Worm (Caenorhabditis elegans): ENCODE results near the gene pudl-2.
"Not testable (repeated sequence)": the region's sequence is repeated elsewhere in the genome, so short reads cannot be mapped to it uniquely, and the experiment has no call there.

Gene pudl-2

ce11 chrIV:2834516-2834915, at the start of gene pudl-2:
Gene pudl-2, plus strand, starts transcription at chrIV:2834816.
- TF ChIP-seq rpc-1 (optimal IDR thresholded peaks at IDR 0.05) (no peak), rpc-1 (tag; optimal IDR thresholded peaks at IDR 0.05) (no peak), B0336.3 (GFP tag; IDR thresholded peaks at IDR 0.05) (no peak), T07F8.4 (tag; optimal IDR thresholded peaks at IDR 0.05) (no peak), F57A8.1 (GFP tag; optimal IDR thresholded peaks at IDR 0.05) (no peak), dpff-1 (tag; optimal IDR thresholded peaks at IDR 0.05) (no peak), B0035.1 (tag; optimal IDR thresholded peaks at IDR 0.05) (no peak), xnd-1 (tag; optimal IDR thresholded peaks at IDR 0.05) (no peak), lin-54 (GFP tag; optimal IDR thresholded peaks at IDR 0.05) (no peak), ZK185.1 (tag; optimal IDR thresholded peaks at IDR 0.05; ENCODE audit: poor library complexity, severe bottlenecking) (no peak), hmg-1.2 (GFP tag; IDR thresholded peaks at IDR 0.05) (no peak), F37B4.10 (GFP tag; IDR thresholded peaks at IDR 0.05) (no peak), K12H6.12 (tag; optimal IDR thresholded peaks at IDR 0.05) (no peak), hlh-26 (GFP tag; conservative IDR thresholded peaks at IDR 0.05) (no peak), madf-6 (GFP tag; IDR thresholded peaks at IDR 0.05) (no peak), ztf-6 (GFP tag; IDR thresholded peaks at IDR 0.05) (no peak), nhr-179 (tag; optimal IDR thresholded peaks at IDR 0.05) (no peak), gei-17 (GFP tag; optimal IDR thresholded peaks at IDR 0.05) (no peak), ceh-91 (GFP tag; IDR thresholded peaks at IDR 0.05) (no peak), T26A5.8 (tag; optimal IDR thresholded peaks at IDR 0.05) (no peak)

DNA sequence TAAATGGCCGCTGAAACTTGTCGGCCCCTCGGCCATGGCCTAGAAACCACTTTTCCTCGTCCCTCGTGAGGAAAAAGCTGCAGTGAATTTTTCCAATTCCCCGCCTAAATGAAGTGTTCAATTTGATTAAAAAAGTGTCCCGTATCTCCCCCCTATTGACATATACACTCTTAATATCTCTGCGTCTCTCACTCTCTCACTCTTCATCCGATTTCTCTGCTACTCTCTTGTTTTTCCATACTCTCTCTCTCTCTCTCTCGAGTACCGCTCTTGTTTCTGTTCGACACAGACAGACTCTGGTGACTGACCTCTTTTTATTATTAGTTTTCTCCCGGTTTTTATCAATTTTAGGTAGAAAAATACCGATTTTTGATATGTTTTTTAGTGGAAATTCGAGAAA, 49.6 kb upstream of the pudl-2 start:
- peak; percentile 10 for TF ChIP-seq lin-40 (tag; optimal IDR thresholded peaks at IDR 0.05)
- peak; percentile 88 for TF ChIP-seq hmg-1.2 (GFP tag; IDR thresholded peaks at IDR 0.05)
- TF ChIP-seq cebp-1 (GFP tag; IDR thresholded peaks at IDR 0.05), result no peak
- peak; percentile 18 for TF ChIP-seq cebp-1 (tag; optimal IDR thresholded peaks at IDR 0.05)
- TF ChIP-seq lir-1 (GFP tag; conservative IDR thresholded peaks at IDR 0.05), result no peak
- TF ChIP-seq F10E7.11 (tag; optimal IDR thresholded peaks at IDR 0.05), result no peak
- TF ChIP-seq nhr-80 (tag; optimal IDR thresholded peaks at IDR 0.05), result peak; percentile 12

DNA sequence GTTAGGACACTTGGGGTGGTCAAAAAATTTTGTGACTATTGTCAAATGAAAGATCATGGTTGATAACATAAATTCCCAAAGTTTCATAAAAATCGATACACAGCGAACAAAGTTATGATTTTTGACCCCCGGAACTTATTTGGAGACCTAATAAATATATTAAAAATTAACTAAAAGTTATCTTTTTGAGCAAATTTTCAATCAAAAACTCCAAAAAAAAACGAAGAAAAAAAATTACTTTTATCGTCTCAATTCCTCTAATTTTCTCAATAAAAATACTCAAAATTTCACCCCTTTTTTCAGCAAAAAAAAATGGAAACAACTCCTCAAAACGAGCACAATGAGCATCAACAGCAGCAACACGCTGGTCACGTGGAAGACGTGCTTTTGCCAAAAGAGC, 46.2 kb upstream of the pudl-2 start, which contains the start of gene atln-1:
TSS of gene atln-1 (plus strand) at position 301 of the 400 bp plus-strand sequence.
- not testable (repeated sequence) for TF ChIP-seq fkh-3 (tag; optimal IDR thresholded peaks at IDR 0.05); ztf-28 (GFP tag; IDR thresholded peaks at IDR 0.05); tbx-9 (tag; optimal IDR thresholded peaks at IDR 0.05; ENCODE audit: borderline replicate concordance)

- no peak for TF ChIP-seq mel-28 (tag; optimal IDR thresholded peaks at IDR 0.05; ENCODE audit: borderline replicate concordance)
- no peak for TF ChIP-seq hmg-20 (GFP tag; IDR thresholded peaks at IDR 0.05)
- TF ChIP-seq ceh-27 (GFP tag; optimal IDR thresholded peaks at IDR 0.05), result no peak
- TF ChIP-seq nhr-179 (tag; optimal IDR thresholded peaks at IDR 0.05), result no peak
- no peak for TF ChIP-seq hmg-1.2 (GFP tag; IDR thresholded peaks at IDR 0.05)
- TF ChIP-seq bed-2 (GFP tag; IDR thresholded peaks at IDR 0.05), result no peak
- no peak for TF ChIP-seq rpc-1 (optimal IDR thresholded peaks at IDR 0.05)
- no peak for TF ChIP-seq rpc-1 (tag; optimal IDR thresholded peaks at IDR 0.05)
- no peak for TF ChIP-seq hsf-1 (GFP tag; IDR thresholded peaks at IDR 0.05)
- TF ChIP-seq aptf-3 (GFP tag; IDR thresholded peaks at IDR 0.05), result no peak
- TF ChIP-seq Y53F4B.3 (GFP tag; IDR thresholded peaks at IDR 0.05), result no peak
- no peak for TF ChIP-seq ceh-58 (GFP tag; IDR thresholded peaks at IDR 0.05)
- no peak for TF ChIP-seq lsy-27 (tag; optimal IDR thresholded peaks at IDR 0.05; ENCODE audit: borderline replicate concordance, insufficient read depth)
Observed at ce11 chrIV:2793956-2794355, 40.7 kb upstream of the pudl-2 start.

All from whole organism, young adult.